Worm (Caenorhabditis elegans): ENCODE measurements around the gene F33H12.1.

DNA sequence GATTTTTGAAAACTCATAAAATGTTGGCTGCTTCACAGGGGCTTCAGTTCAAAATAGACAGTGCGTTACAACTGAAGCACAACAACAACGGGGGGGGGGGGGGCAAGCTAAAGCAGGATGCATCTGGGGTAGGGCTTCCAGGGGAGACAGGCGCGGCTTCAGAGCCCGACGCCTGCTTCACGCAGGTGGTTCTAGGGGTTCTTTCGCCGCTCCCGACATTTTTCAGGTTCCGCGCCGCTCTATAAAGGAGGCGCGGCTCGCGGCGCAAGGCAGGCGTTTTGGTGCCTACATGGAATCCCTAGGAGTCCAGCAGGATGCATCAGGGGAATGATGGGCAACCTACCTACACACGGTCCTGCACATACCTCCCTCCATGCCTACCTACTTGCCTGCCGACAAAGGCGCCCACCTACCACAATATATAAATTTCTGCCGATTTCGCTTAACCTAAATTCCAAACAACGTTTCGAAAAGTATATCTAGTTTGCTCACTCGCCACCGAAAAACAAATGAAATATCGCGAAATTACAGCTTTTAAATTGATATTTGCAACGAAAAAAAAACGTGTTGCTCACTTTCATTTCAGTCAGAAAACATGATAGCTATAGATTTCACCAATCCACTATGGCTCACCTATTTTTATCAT lies 27.0 kb downstream of the F33H12.1 start, which contains the start of gene sri-71:
- TF ChIP-seq ztf-29 (GFP tag; IDR thresholded peaks at IDR 0.05) (no peak), klf-2 (GFP tag; conservative IDR thresholded peaks at IDR 0.05) (no peak), flt-1 (GFP tag; IDR thresholded peaks at IDR 0.05) (no peak), ref-1 (GFP tag; conservative IDR thresholded peaks at IDR 0.05) (no peak)

Measured in whole organism, midembryonic.